Worm (Caenorhabditis elegans) whole organism, mixed stage, embryonic: ENCODE results near the gene twk-39.

Experiments
- M03D4.4 ChIP-seq: sonication (generic microtip); optimal IDR thresholded peaks from 2 replicates; lab custom pipeline; 2017; ENCODE audit warnings: mild to moderate bottlenecking, missing genetic modification characterization, missing compliant biosample characterization
- bed-3 ChIP-seq: fragments of 200-800 bp; sonication (Bioruptor generic); optimal IDR thresholded peaks from 3 replicates; lab custom pipeline; 2018; ENCODE audit warnings: mild to moderate bottlenecking, missing genetic modification characterization, moderate library complexity, missing compliant biosample characterization
- blmp-1 ChIP-seq: fragments of 150-350 bp; optimal IDR thresholded peaks from 2 replicates; lab custom pipeline; 2014; ENCODE audit warnings: missing biosample characterization, missing genetic modification characterization
- ceh-39 ChIP-seq: fragments of 150-350 bp; optimal IDR thresholded peaks from 2 replicates; lab custom pipeline; 2014; ENCODE audit warnings: missing biosample characterization, missing genetic modification characterization
- ceh-43 ChIP-seq: fragments of 200-800 bp; sonication (Bioruptor generic); optimal IDR thresholded peaks from 2 replicates; lab custom pipeline; 2018; ENCODE audit warnings: mild to moderate bottlenecking, missing genetic modification characterization, moderate library complexity, missing compliant biosample characterization
- ces-1 ChIP-seq: fragments of 150-350 bp; optimal IDR thresholded peaks from 2 replicates; lab custom pipeline; 2014; ENCODE audit warnings: missing biosample characterization, missing genetic modification reagents, missing genetic modification characterization
- drap-1 ChIP-seq: fragments of 200-800 bp; sonication (Bioruptor generic); optimal IDR thresholded peaks from 3 replicates; lab custom pipeline; 2018; ENCODE audit warnings: mild to moderate bottlenecking, missing genetic modification characterization, missing compliant biosample characterization
- elt-1 ChIP-seq: sonication (generic microtip); optimal IDR thresholded peaks from 2 replicates; lab custom pipeline; 2017; ENCODE audit warnings: missing genetic modification characterization, mild to moderate bottlenecking, missing compliant biosample characterization, antibody characterized with exemption, moderate library complexity, borderline replicate concordance; ENCODE audit not compliant: insufficient read depth
- elt-3 ChIP-seq: fragments of 150-350 bp; optimal IDR thresholded peaks from 2 replicates; lab custom pipeline; 2014; ENCODE audit warnings: missing biosample characterization, missing genetic modification characterization
- flh-1 ChIP-seq: fragments of 200-800 bp; sonication (Bioruptor generic); optimal IDR thresholded peaks from 2 replicates; lab custom pipeline; 2018; ENCODE audit warnings: mild to moderate bottlenecking, missing genetic modification characterization, moderate library complexity, missing compliant biosample characterization
- ham-2 ChIP-seq: fragments of 200-800 bp; sonication (Bioruptor generic); optimal IDR thresholded peaks from 2 replicates; lab custom pipeline; 2018; ENCODE audit warnings: mild to moderate bottlenecking, missing genetic modification characterization, missing compliant biosample characterization
- hlh-1 ChIP-seq: fragments of 150-350 bp; optimal IDR thresholded peaks from 2 replicates; lab custom pipeline; 2014; ENCODE audit warnings: missing biosample characterization, missing genetic modification reagents, missing genetic modification characterization
- lin-13 ChIP-seq: fragments of 150-350 bp; optimal IDR thresholded peaks from 2 replicates; lab custom pipeline; 2014; ENCODE audit warnings: missing biosample characterization, missing genetic modification characterization
- lin-32 ChIP-seq: fragments of 200-800 bp; sonication (Bioruptor generic); optimal IDR thresholded peaks from 2 replicates; lab custom pipeline; 2018; ENCODE audit warnings: mild to moderate bottlenecking, missing genetic modification characterization, missing compliant biosample characterization
- lsy-2 ChIP-seq: fragments of 150-350 bp; optimal IDR thresholded peaks from 2 replicates; lab custom pipeline; 2014; ENCODE audit warnings: missing biosample characterization, missing genetic modification characterization
- mep-1 ChIP-seq: fragments of 150-350 bp; optimal IDR thresholded peaks from 2 replicates; lab custom pipeline; 2017; ENCODE audit warnings: missing biosample characterization, missing genetic modification reagents, missing genetic modification characterization, inconsistent platforms
- mls-2 ChIP-seq: sonication (generic microtip); optimal IDR thresholded peaks from 2 replicates; lab custom pipeline; 2016; ENCODE audit warnings: mild to moderate bottlenecking, missing genetic modification characterization, moderate library complexity, missing compliant biosample characterization
- nhr-2 ChIP-seq: fragments of 150-350 bp; optimal IDR thresholded peaks from 2 replicates; lab custom pipeline; 2014; ENCODE audit warnings: missing biosample characterization, missing genetic modification characterization
- nhr-237 ChIP-seq: fragments of 150-350 bp; optimal IDR thresholded peaks from 2 replicates; lab custom pipeline; 2014; ENCODE audit warnings: missing biosample characterization, missing genetic modification characterization
- nhr-28 ChIP-seq: fragments of 150-350 bp; optimal IDR thresholded peaks from 2 replicates; lab custom pipeline; 2014; ENCODE audit warnings: missing biosample characterization, missing genetic modification characterization
- nhr-76 ChIP-seq: sonication (generic microtip); optimal IDR thresholded peaks from 2 replicates; lab custom pipeline; 2017; ENCODE audit warnings: missing biosample characterization, missing genetic modification characterization
- pha-4 ChIP-seq: fragments of 150-350 bp; optimal IDR thresholded peaks from 2 replicates; lab custom pipeline; 2018; ENCODE audit warnings: missing biosample characterization, missing genetic modification reagents, missing genetic modification characterization
- snpc-4 ChIP-seq: fragments of 150-350 bp; optimal IDR thresholded peaks from 2 replicates; lab custom pipeline; 2014; ENCODE audit warnings: missing biosample characterization, missing genetic modification characterization
- sptf-1 ChIP-seq: sonication (generic microtip); optimal IDR thresholded peaks from 2 replicates; lab custom pipeline; 2017; ENCODE audit warnings: mild to moderate bottlenecking, missing genetic modification characterization, moderate library complexity, missing compliant biosample characterization
- unc-120 ChIP-seq: sonication (generic microtip); optimal IDR thresholded peaks from 2 replicates; lab custom pipeline; 2017; ENCODE audit warnings: missing genetic modification characterization, missing compliant biosample characterization; ENCODE audit not compliant: poor library complexity, severe bottlenecking
- unc-39 ChIP-seq: fragments of 150-350 bp; optimal IDR thresholded peaks from 2 replicates; lab custom pipeline; 2014; ENCODE audit warnings: missing biosample characterization, missing genetic modification characterization
- unc-62 ChIP-seq: fragments of 150-350 bp; optimal IDR thresholded peaks from 2 replicates; lab custom pipeline; 2014; ENCODE audit warnings: missing biosample characterization, missing genetic modification reagents, missing genetic modification characterization
- zip-8 ChIP-seq: fragments of 150-350 bp; optimal IDR thresholded peaks from 2 replicates; lab custom pipeline; 2014; ENCODE audit warnings: missing biosample characterization, missing genetic modification characterization
- ztf-11 ChIP-seq: fragments of 150-350 bp; optimal IDR thresholded peaks from 2 replicates; lab custom pipeline; 2014; ENCODE audit warnings: missing biosample characterization, missing genetic modification characterization

twk-39 gene

ce11 chrIII:11822407-11822806, 26.9 kb downstream of the twk-39 start, which contains the start of gene maa-1:
Gene maa-1 (minus strand): TSS chrIII:11822526.
- TF ChIP-seq blmp-1 (tag; lab: Kevin White, UChicago): no peak
- TF ChIP-seq nhr-2 (tag; lab: Kevin White, UChicago): no peak
- TF ChIP-seq M03D4.4 (tag; lab: Kevin White, UChicago): no peak
- TF ChIP-seq nhr-28: no peak
- no peak for TF ChIP-seq unc-62 (GFP tag; lab: Kevin White, UChicago)
- no peak for TF ChIP-seq lsy-2
- no peak for TF ChIP-seq nhr-237 (tag; lab: Kevin White, UChicago)
- no peak for TF ChIP-seq flh-1 (GFP tag; lab: Kevin White, UChicago)
- no peak for TF ChIP-seq elt-1 (tag; lab: Kevin White, UChicago)
- no peak for TF ChIP-seq mep-1 (tag; lab: Kevin White, UChicago)
- no peak for TF ChIP-seq snpc-4 (tag; lab: Kevin White, UChicago)
- no peak for TF ChIP-seq lin-13
- no peak for TF ChIP-seq bed-3 (GFP tag; lab: Kevin White, UChicago)
- no peak for TF ChIP-seq unc-39 (tag; lab: Kevin White, UChicago)
- TF ChIP-seq ces-1: no peak
- TF ChIP-seq drap-1 (GFP tag; lab: Kevin White, UChicago): no peak
- no peak for TF ChIP-seq lin-32 (GFP tag; lab: Kevin White, UChicago)
- TF ChIP-seq pha-4 (tag; lab: Kevin White, UChicago): no peak
- TF ChIP-seq, all 35 proteins: peak for 0

ce11 chrIII:11823260-11823659, 27.7 kb downstream of the twk-39 start, which contains the start of gene C18D11.3:
Gene C18D11.3 (plus strand): TSS chrIII:11823448.
- peak; percentile 63 for TF ChIP-seq unc-120 (tag; lab: Kevin White, UChicago)
- TF ChIP-seq lin-13: peak; percentile 74
- TF ChIP-seq M03D4.4 (tag; lab: Kevin White, UChicago): peak; percentile 10
- TF ChIP-seq flh-1 (GFP tag; lab: Kevin White, UChicago): no peak
- no peak for TF ChIP-seq snpc-4 (tag; lab: Kevin White, UChicago)
- no peak for TF ChIP-seq nhr-28
- no peak for TF ChIP-seq zip-8
- peak; percentile 7 for TF ChIP-seq mls-2
- TF ChIP-seq unc-62 (GFP tag; lab: Kevin White, UChicago): peak; percentile 11
- peak; percentile 8 for TF ChIP-seq ceh-43 (GFP tag; lab: Kevin White, UChicago)
- peak; percentile 1 for TF ChIP-seq ceh-39 (tag; lab: Kevin White, UChicago)
- TF ChIP-seq drap-1 (GFP tag; lab: Kevin White, UChicago): no peak
- TF ChIP-seq ham-2 (GFP tag; lab: Kevin White, UChicago): no peak
- TF ChIP-seq mep-1 (tag; lab: Kevin White, UChicago): peak; percentile 74
- peak; percentile 46 for TF ChIP-seq nhr-237 (tag; lab: Kevin White, UChicago)
- peak; percentile 94 for TF ChIP-seq hlh-1 (tag; lab: Kevin White, UChicago)
- no peak for TF ChIP-seq bed-3 (GFP tag; lab: Kevin White, UChicago)
- TF ChIP-seq ces-1: peak; percentile 13
- no peak for TF ChIP-seq elt-1 (tag; lab: Kevin White, UChicago)
- TF ChIP-seq lsy-2: peak; percentile 95
- no peak for TF ChIP-seq nhr-76 (tag; lab: Kevin White, UChicago)
- peak; percentile 21 for TF ChIP-seq sptf-1 (tag; lab: Kevin White, UChicago)
- TF ChIP-seq pha-4 (tag; lab: Kevin White, UChicago): peak; percentile 78
- TF ChIP-seq, all 35 proteins: peak for 14

DNA sequence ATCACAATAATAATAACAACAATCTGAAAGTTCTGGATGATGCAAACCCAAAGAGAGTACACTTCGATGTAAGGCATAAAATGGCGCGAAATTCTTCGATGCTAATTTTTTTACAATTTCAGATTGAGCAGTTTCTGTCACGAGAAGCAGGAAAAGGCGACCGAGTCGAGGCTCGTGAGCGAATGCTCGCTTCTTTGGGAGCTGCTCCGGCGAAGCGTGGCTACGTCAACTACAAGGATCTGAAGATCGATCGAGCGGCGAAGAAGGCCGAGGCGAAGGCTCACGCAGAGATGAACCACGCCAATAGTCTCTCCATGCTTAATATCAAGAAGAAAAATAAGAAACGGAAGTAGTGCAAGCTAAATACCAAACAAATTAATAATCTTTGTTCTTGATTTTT, 28.5 kb downstream of the twk-39 start:
- TF ChIP-seq lin-13 (no peak), lin-32 (GFP tag; lab: Kevin White, UChicago) (no peak), blmp-1 (tag; lab: Kevin White, UChicago) (no peak), ztf-11 (tag; lab: Kevin White, UChicago) (no peak), mls-2 (no peak), sptf-1 (tag; lab: Kevin White, UChicago) (no peak), drap-1 (GFP tag; lab: Kevin White, UChicago) (no peak), M03D4.4 (tag; lab: Kevin White, UChicago) (no peak), elt-3 (tag; lab: Kevin White, UChicago) (no peak)

- no peak for TF ChIP-seq unc-120 (tag; lab: Kevin White, UChicago)
- no peak for TF ChIP-seq blmp-1 (tag; lab: Kevin White, UChicago)
- TF ChIP-seq unc-62 (GFP tag; lab: Kevin White, UChicago): no peak
- no peak for TF ChIP-seq nhr-2 (tag; lab: Kevin White, UChicago)
- no peak for TF ChIP-seq bed-3 (GFP tag; lab: Kevin White, UChicago)
- TF ChIP-seq pha-4 (tag; lab: Kevin White, UChicago): no peak
- no peak for TF ChIP-seq nhr-28
- TF ChIP-seq ces-1: no peak
- TF ChIP-seq unc-39 (tag; lab: Kevin White, UChicago): no peak
- no peak for TF ChIP-seq ceh-43 (GFP tag; lab: Kevin White, UChicago)
- TF ChIP-seq, all 35 proteins: peak for 0
Measured at ce11 chrIII:11824580-11824979, 29.0 kb downstream of the twk-39 start.
